Fruit fly (Drosophila melanogaster): ENCODE results near the gene SkpC.

- no peak for TF ChIP-seq insv (optimal IDR thresholded peaks at IDR 0.05)
- TF ChIP-seq psq (optimal IDR thresholded peaks at IDR 0.05), result no peak
- no peak for TF ChIP-seq h (optimal IDR thresholded peaks at IDR 0.05)
These were observed 35.5 kb downstream of the SkpC start for dm6 chrX:19851095-19851988.
